Fruit fly (Drosophila melanogaster): ENCODE measurements around the gene Trm1.
A peak's percentile ranks its signal among the peaks of the same experiment; 100 is the strongest.

The Trm1 gene

DNA sequence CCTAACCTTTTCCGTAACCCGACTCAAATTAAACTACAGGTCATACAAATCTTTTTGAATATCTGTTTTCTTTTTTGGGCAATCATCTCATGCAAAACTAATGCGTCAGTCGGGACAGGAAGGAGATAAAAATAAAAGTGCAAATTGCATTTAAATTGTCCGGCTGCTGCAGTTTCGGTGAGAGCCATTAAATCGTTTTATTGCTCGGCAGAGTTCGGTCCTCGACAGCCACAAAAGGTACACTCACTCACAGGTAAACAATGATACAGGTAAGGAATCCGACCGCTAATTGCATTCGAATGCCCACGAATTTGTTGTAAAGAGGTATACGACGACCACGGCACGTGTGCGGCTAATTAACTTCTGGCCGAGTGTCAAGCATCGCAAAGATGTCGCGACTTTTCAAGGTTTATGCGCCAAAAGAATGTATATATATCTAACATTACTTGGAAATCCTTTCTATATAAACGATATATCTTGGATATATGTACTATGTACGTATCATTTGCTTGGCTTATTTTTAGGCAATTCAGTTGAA lies 38.7 kb downstream of the Trm1 start:
- no peak for TF ChIP-seq noc (tag; optimal IDR thresholded peaks at IDR 0.05)

DNA sequence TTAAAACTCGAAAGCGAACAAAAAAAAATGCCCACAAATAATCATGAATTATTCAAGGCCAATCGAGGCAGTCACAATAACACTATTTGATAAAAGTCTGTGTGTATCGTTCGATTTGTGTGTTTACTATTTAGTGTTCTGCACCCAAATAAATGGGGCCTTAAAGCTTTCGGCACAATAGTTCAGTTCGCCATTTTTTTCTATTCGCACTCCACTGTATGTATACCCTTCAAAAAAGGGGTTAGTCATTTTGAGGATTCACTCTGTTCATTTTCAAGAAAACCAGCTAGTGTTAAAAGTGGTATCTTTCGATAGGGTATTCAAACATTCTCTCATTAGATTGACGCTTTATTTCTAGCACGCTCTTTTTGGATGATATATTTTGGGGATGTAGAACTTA lies 39.8 kb downstream of the Trm1 start:
- TF ChIP-seq noc (tag; optimal IDR thresholded peaks at IDR 0.05) = peak; percentile 79

DNA sequence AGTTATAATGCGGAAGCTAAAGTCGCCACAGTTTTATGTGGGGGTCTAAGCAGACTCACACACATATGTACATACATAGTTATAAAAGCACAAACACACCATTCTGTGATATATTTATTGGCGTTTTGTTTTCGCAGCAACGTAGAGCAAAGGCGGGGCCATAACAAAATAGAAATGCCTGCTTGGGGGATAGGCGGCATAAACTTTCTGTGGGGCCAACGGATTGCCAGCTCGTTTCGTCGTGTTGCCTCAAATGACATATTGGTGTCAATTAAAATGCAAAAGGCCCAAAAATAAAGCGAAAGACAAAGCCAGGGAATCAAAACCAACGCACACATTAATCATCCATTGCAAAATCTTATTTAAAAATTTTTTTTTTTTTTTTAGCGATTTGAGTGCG lies 41.0 kb downstream of the Trm1 start:
- TF ChIP-seq noc (tag; optimal IDR thresholded peaks at IDR 0.05) = peak; percentile 63

- TF ChIP-seq noc (tag; optimal IDR thresholded peaks at IDR 0.05) = no peak
These were observed 41.4 kb downstream of the Trm1 start for dm6 chr2L:12469235-12469634.

- TF ChIP-seq noc (tag; optimal IDR thresholded peaks at IDR 0.05) = no peak
These were observed 44.1 kb downstream of the Trm1 start for dm6 chr2L:12471937-12472336.

dm6 chr2L:12472988-12473387 lies 45.2 kb downstream of the Trm1 start:
- no peak for TF ChIP-seq noc (tag; optimal IDR thresholded peaks at IDR 0.05)

dm6 chr2L:12473583-12473982 lies 45.8 kb downstream of the Trm1 start:
- no peak for TF ChIP-seq noc (tag; optimal IDR thresholded peaks at IDR 0.05)

DNA sequence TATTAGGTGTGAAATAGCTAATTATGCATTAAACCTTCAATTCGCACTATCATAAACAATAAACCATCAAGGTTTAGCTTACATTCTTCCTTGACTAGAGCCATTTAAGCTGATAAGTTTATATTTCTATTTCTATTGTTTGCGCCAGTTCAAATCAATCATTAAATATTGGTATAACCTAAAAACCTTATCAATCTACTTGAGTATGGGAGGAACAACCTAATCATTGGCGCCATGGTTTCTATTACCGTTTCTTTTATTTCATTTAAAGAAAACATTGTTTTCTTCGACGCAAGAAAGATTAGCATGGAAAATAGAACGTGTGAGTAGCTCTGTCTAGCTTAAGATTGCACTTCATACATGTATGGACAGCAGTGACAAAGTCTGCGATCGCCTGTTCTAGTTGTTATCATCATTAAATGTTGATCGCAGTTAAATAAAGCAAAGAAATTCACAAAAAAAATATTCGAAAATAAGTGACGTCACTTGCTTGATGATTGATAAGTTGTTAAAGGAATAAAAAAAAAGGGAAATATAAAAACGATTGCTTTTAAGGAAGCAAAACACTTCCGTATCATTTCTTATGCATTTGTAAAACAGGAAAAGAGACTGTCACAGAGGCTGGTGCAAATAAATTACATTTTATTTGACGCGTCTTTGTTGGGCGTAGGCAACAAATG lies 46.5 kb downstream of the Trm1 start:
- no peak for TF ChIP-seq noc (tag; optimal IDR thresholded peaks at IDR 0.05)

dm6 chr2L:12475308-12475707 lies 47.5 kb downstream of the Trm1 start:
- peak; percentile 81 for TF ChIP-seq noc (tag; optimal IDR thresholded peaks at IDR 0.05)

DNA sequence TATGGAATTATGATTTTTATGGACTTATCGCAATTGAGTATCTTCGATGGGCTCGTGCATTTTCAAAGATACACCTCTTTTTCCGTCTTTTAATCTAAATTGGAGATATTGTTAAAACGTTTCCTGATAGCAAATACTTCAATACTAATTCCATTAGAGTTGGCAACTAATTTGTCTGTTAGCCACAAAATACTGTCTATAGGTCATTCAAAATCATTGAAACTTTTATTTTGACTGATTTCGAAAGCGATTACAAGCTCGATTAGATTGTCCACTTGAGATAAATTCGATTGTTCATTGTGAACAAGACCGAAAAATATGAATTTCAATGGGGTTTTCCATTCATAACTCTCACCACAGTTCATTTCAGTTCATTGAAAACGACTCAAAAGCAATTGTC lies 48.3 kb downstream of the Trm1 start:
- no peak for TF ChIP-seq noc (tag; optimal IDR thresholded peaks at IDR 0.05)

dm6 chr2L:12478494-12478893 lies 50.7 kb downstream of the Trm1 start:
- TF ChIP-seq noc (tag; optimal IDR thresholded peaks at IDR 0.05) = no peak

Measured in whole organism, larva.